Worm (Caenorhabditis elegans) whole organism, L2 larva: Measurements from ENCODE around the gene dnj-3.

Experiments
- R02D3.7 ChIP-seq: fragments of 150-350 bp; optimal IDR thresholded peaks from 2 replicates; lab custom pipeline; 2014; ENCODE audit warnings: missing biosample characterization, missing genetic modification characterization
- ama-1 ChIP-seq: fragments of 150-350 bp; optimal IDR thresholded peaks from 2 replicates; lab custom pipeline; 2018; ENCODE audit warnings: inconsistent platforms
- ceh-16 ChIP-seq: fragments of 150-350 bp; optimal IDR thresholded peaks from 2 replicates; lab custom pipeline; 2014; ENCODE audit warnings: missing biosample characterization, missing genetic modification characterization
- ceh-82 ChIP-seq: fragments of 150-350 bp; optimal IDR thresholded peaks from 2 replicates; lab custom pipeline; 2014; ENCODE audit warnings: missing biosample characterization, missing genetic modification characterization
- dmd-4 ChIP-seq: sonication (generic microtip); optimal IDR thresholded peaks from 2 replicates; lab custom pipeline; 2017; ENCODE audit warnings: missing biosample characterization, missing genetic modification characterization
- egl-27 ChIP-seq: sonication (generic microtip); optimal IDR thresholded peaks from 3 replicates; lab custom pipeline; 2017; ENCODE audit warnings: missing biosample characterization, missing genetic modification reagents, missing genetic modification characterization
- fos-1 ChIP-seq: fragments of 150-350 bp; optimal IDR thresholded peaks from 2 replicates; lab custom pipeline; 2014; ENCODE audit warnings: missing biosample characterization, missing genetic modification characterization
- nhr-12 ChIP-seq: fragments of 150-350 bp; optimal IDR thresholded peaks from 2 replicates; lab custom pipeline; 2014; ENCODE audit warnings: missing biosample characterization, missing genetic modification characterization
- nhr-77 ChIP-seq: fragments of 150-350 bp; optimal IDR thresholded peaks from 2 replicates; lab custom pipeline; 2014; ENCODE audit warnings: missing biosample characterization, missing genetic modification characterization
- zag-1 ChIP-seq: fragments of 150-350 bp; optimal IDR thresholded peaks from 2 replicates; lab custom pipeline; 2014; ENCODE audit warnings: missing biosample characterization, missing genetic modification characterization

DNA sequence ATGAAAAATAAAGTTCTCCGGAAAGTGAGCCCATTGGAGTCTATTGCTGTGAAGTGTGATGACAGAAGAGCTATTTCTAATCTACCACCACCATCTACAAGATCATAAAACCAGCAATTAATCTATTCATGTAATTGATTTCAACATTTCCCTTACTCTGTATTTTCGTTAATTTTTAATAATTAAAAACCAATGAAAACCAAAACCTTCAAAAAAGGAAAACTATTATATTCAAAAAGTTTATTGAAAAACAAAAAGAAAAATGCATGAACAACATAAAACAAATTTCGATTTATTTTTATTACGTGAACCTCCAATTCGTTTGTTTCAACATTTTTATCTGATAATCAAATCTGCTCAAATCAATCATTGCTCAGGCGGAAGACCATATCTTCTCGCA is 31.0 kb downstream of the dnj-3 start, which contains the start of gene C01G10.1:
- TF ChIP-seq fos-1 (no peak), R02D3.7 (no peak), ceh-16 (tag; lab: Kevin White, UChicago) (no peak), ceh-82 (no peak), dmd-4 (tag; lab: Kevin White, UChicago) (no peak), nhr-12 (tag; lab: Kevin White, UChicago) (no peak), egl-27 (no peak), nhr-77 (tag; lab: Kevin White, UChicago) (no peak), zag-1 (tag; lab: Kevin White, UChicago) (no peak), ama-1 (lab: Kevin White, UChicago) (no peak)
